Fruit fly (Drosophila melanogaster) whole organism, embryonic: ENCODE results near the gene CG33927.

Experiments
- Adf1 ChIP-seq: fragments of 200-800 bp; sonication (Bioruptor generic); IDR thresholded peaks from 2 replicates; pipeline ENCODE4 v1.3.6; 2022; ENCODE audit warnings: missing biosample characterization, missing genetic modification characterization
- Bdp1 ChIP-seq: fragments of 200-800 bp; sonication (Bioruptor generic); optimal IDR thresholded peaks from 3 replicates; lab custom pipeline; 2016; ENCODE audit warnings: missing biosample characterization, missing genetic modification characterization
- CG10462 ChIP-seq: fragments of 200-800 bp; sonication (Bioruptor generic); optimal IDR thresholded peaks from 2 replicates; lab custom pipeline; 2016; ENCODE audit warnings: missing biosample characterization, missing genetic modification characterization
- CG11247 ChIP-seq: fragments of 200-800 bp; sonication (Bioruptor generic); IDR thresholded peaks from 2 replicates; pipeline ENCODE4 v1.3.6; 2022; ENCODE audit warnings: missing biosample characterization, missing genetic modification characterization
- CG11456 ChIP-seq: fragments of 200-800 bp; sonication (Bioruptor generic); IDR thresholded peaks from 3 replicates; pipeline ENCODE4 v1.3.6; 2022; ENCODE audit warnings: missing biosample characterization, missing genetic modification characterization
- CG11560 ChIP-seq: fragments of 200-800 bp; sonication (Bioruptor generic); IDR thresholded peaks from 3 replicates; pipeline ENCODE4 v1.3.6; 2022; ENCODE audit warnings: missing biosample characterization, missing genetic modification characterization
- CG13424 ChIP-seq: fragments of 200-800 bp; sonication (Bioruptor generic); optimal IDR thresholded peaks from 2 replicates; lab custom pipeline; 2019; ENCODE audit warnings: missing biosample characterization, mild to moderate bottlenecking, missing genetic modification characterization, moderate library complexity
- CG13775 ChIP-seq: fragments of 200-800 bp; sonication (Bioruptor generic); optimal IDR thresholded peaks from 3 replicates; lab custom pipeline; 2017; ENCODE audit warnings: missing biosample characterization, mild to moderate bottlenecking, missing genetic modification characterization
- CG14860 ChIP-seq: fragments of 200-800 bp; sonication (Bioruptor generic); IDR thresholded peaks from 3 replicates; pipeline ENCODE4 v1.3.6; 2022; ENCODE audit warnings: missing biosample characterization, missing genetic modification characterization; ENCODE audit not compliant: partially characterized antibody
- CG16813 ChIP-seq: fragments of 200-800 bp; sonication (Bioruptor generic); IDR thresholded peaks from 3 replicates; pipeline ENCODE4 v1.3.6; 2022; ENCODE audit warnings: missing biosample characterization, missing genetic modification characterization; ENCODE audit not compliant: partially characterized antibody
- CG17829 ChIP-seq: fragments of 200-800 bp; optimal IDR thresholded peaks from 2 replicates; lab custom pipeline; 2019; ENCODE audit warnings: missing biosample characterization, mild to moderate bottlenecking, missing genetic modification characterization, moderate library complexity
- CG18262 ChIP-seq: fragments of 200-800 bp; optimal IDR thresholded peaks from 3 replicates; lab custom pipeline; 2019; ENCODE audit warnings: missing biosample characterization, mild to moderate bottlenecking, missing genetic modification characterization, moderate library complexity
- CG1832 ChIP-seq: fragments of 200-800 bp; sonication (Bioruptor generic); optimal IDR thresholded peaks from 2 replicates; lab custom pipeline; 2017; ENCODE audit warnings: missing biosample characterization, mild to moderate bottlenecking, missing genetic modification characterization, inconsistent platforms
- CG18476 ChIP-seq: fragments of 200-800 bp; sonication (Bioruptor generic); optimal IDR thresholded peaks from 2 replicates; lab custom pipeline; 2016; ENCODE audit warnings: missing biosample characterization, mild to moderate bottlenecking, missing genetic modification characterization
- CG2116 ChIP-seq: fragments of 200-800 bp; sonication (Bioruptor generic); optimal IDR thresholded peaks from 3 replicates; lab custom pipeline; 2018; ENCODE audit warnings: missing biosample characterization, mild to moderate bottlenecking, missing genetic modification characterization
- CG31388 ChIP-seq: fragments of 200-800 bp; sonication (Bioruptor generic); optimal IDR thresholded peaks from 2 replicates; lab custom pipeline; 2016; ENCODE audit warnings: missing biosample characterization, missing genetic modification characterization
- CG43689 ChIP-seq: fragments of 200-800 bp; sonication (Bioruptor generic); IDR thresholded peaks from 2 replicates; pipeline ENCODE4 v1.3.6; 2022; ENCODE audit warnings: missing biosample characterization, missing genetic modification characterization
- CG6272 ChIP-seq: fragments of 200-800 bp; sonication (Bioruptor generic); IDR thresholded peaks from 2 replicates; pipeline ENCODE4 v1.3.6; 2022; ENCODE audit warnings: missing biosample characterization, missing genetic modification characterization
- CG6689 ChIP-seq: fragments of 200-800 bp; sonication (Bioruptor generic); IDR thresholded peaks from 2 replicates; pipeline ENCODE4 v1.3.6; 2022; ENCODE audit warnings: missing biosample characterization, missing genetic modification characterization
- CG7372 ChIP-seq: fragments of 200-800 bp; sonication (Bioruptor generic); IDR thresholded peaks from 2 replicates; pipeline ENCODE4 v1.3.6; 2022; ENCODE audit warnings: missing biosample characterization, missing genetic modification characterization
- CG7839 ChIP-seq: fragments of 200-800 bp; sonication (Bioruptor generic); optimal IDR thresholded peaks from 3 replicates; lab custom pipeline; 2018; ENCODE audit warnings: missing biosample characterization, mild to moderate bottlenecking, missing genetic modification characterization, moderate library complexity
- Camta ChIP-seq: fragments of 200-800 bp; sonication (Bioruptor generic); optimal IDR thresholded peaks from 2 replicates; lab custom pipeline; 2016; ENCODE audit warnings: missing biosample characterization, missing genetic modification characterization
- D ChIP-seq, 2 experiments: fragments of 200-800 bp in 1 of 2; fragments of >200 bp in 1 of 2; sonication (Bioruptor generic) in 1 of 2; optimal IDR thresholded peaks; 2 replicates in 1 of 2; 3 replicates in 1 of 2; lab custom pipeline; 2017; ENCODE audit warnings: mild to moderate bottlenecking in 1 of 2, missing biosample characterization in 1 of 2, missing genetic modification characterization in 1 of 2, missing genetic modification reagents in 1 of 2
- Dfd ChIP-seq, 2 experiments: fragments of >200 bp; optimal IDR thresholded peaks; 2 replicates each; lab custom pipeline; 2017; ENCODE audit warnings: missing biosample characterization in 2 of 2, missing genetic modification characterization in 2 of 2
- H2.0 ChIP-seq: fragments of 200-800 bp; sonication (Bioruptor generic); IDR thresholded peaks from 2 replicates; pipeline ENCODE4 v1.3.6; 2022; ENCODE audit warnings: missing biosample characterization, missing genetic modification characterization
- HmgD ChIP-seq: fragments of 200-800 bp; sonication (Bioruptor generic); optimal IDR thresholded peaks from 3 replicates; lab custom pipeline; 2016; ENCODE audit warnings: missing biosample characterization, missing genetic modification characterization
- HmgZ ChIP-seq: fragments of 200-800 bp; sonication (Bioruptor generic); optimal IDR thresholded peaks from 2 replicates; lab custom pipeline; 2018; ENCODE audit warnings: missing biosample characterization, mild to moderate bottlenecking, missing genetic modification characterization
- Hr39 ChIP-seq: fragments of >200 bp; optimal IDR thresholded peaks from 2 replicates; lab custom pipeline; 2017
- Lhr ChIP-seq: fragments of 200-800 bp; sonication (Bioruptor generic); optimal IDR thresholded peaks from 3 replicates; lab custom pipeline; 2017; ENCODE audit warnings: mild to moderate bottlenecking, missing biosample characterization, missing genetic modification reagents, missing genetic modification characterization
- Oli ChIP-seq: fragments of 200-800 bp; sonication (Bioruptor generic); optimal IDR thresholded peaks from 2 replicates; lab custom pipeline; 2018; ENCODE audit warnings: missing biosample characterization, mild to moderate bottlenecking, missing genetic modification characterization, moderate library complexity
- Opbp ChIP-seq: fragments of 200-800 bp; sonication (Bioruptor generic); IDR thresholded peaks from 3 replicates; pipeline ENCODE4 v1.3.6; 2022; ENCODE audit warnings: missing biosample characterization, missing genetic modification characterization; ENCODE audit not compliant: partially characterized antibody
- Taf1 ChIP-seq: fragments of 200-800 bp; sonication (Bioruptor generic); IDR thresholded peaks from 2 replicates; pipeline ENCODE4 v1.3.6; 2022; ENCODE audit warnings: missing biosample characterization, missing genetic modification characterization
- Vsx1 ChIP-seq: fragments of 200-800 bp; sonication (Bioruptor generic); optimal IDR thresholded peaks from 2 replicates; lab custom pipeline; 2017; ENCODE audit warnings: missing biosample characterization, mild to moderate bottlenecking, missing genetic modification characterization, missing genetic modification reagents
- amos ChIP-seq: fragments of 200-800 bp; sonication (Bioruptor generic); IDR thresholded peaks from 2 replicates; pipeline ENCODE4 v1.3.6; 2022; ENCODE audit warnings: missing biosample characterization, missing genetic modification characterization; ENCODE audit not compliant: partially characterized antibody
- ash1 ChIP-seq: fragments of 200-800 bp; sonication (Bioruptor generic); optimal IDR thresholded peaks from 2 replicates; lab custom pipeline; 2018; ENCODE audit warnings: missing biosample characterization, mild to moderate bottlenecking, missing genetic modification characterization
- bab2 ChIP-seq: fragments of 200-800 bp; sonication (Bioruptor generic); optimal IDR thresholded peaks from 2 replicates; lab custom pipeline; 2016; ENCODE audit warnings: missing biosample characterization, missing genetic modification characterization
- croc ChIP-seq: fragments of 200-800 bp; sonication (Bioruptor generic); conservative IDR thresholded peaks from 3 replicates; pipeline ENCODE4 v1.3.6; 2022; ENCODE audit warnings: missing biosample characterization, missing genetic modification characterization
- disco-r ChIP-seq: fragments of 200-800 bp; sonication (Bioruptor generic); optimal IDR thresholded peaks from 2 replicates; lab custom pipeline; 2016; ENCODE audit warnings: missing biosample characterization, missing genetic modification characterization
- esg ChIP-seq: fragments of 200-800 bp; sonication (Bioruptor generic); conservative IDR thresholded peaks from 2 replicates; pipeline ENCODE4 v1.3.6; 2022; ENCODE audit warnings: missing biosample characterization, missing genetic modification characterization
- gfzf ChIP-seq: fragments of 200-800 bp; sonication (Bioruptor generic); optimal IDR thresholded peaks from 2 replicates; lab custom pipeline; 2016; ENCODE audit warnings: missing biosample characterization, mild to moderate bottlenecking, missing genetic modification characterization, moderate library complexity
- lilli ChIP-seq: fragments of 200-800 bp; sonication (Bioruptor generic); optimal IDR thresholded peaks from 3 replicates; lab custom pipeline; 2016; ENCODE audit warnings: missing biosample characterization, missing genetic modification characterization
- mirr ChIP-seq: fragments of 200-800 bp; sonication (Bioruptor generic); optimal IDR thresholded peaks from 3 replicates; lab custom pipeline; 2018; ENCODE audit warnings: missing biosample characterization, mild to moderate bottlenecking, missing genetic modification characterization
- nerfin-2 ChIP-seq: fragments of 200-800 bp; sonication (Bioruptor generic); IDR thresholded peaks from 2 replicates; pipeline ENCODE4 v1.3.6; 2022; ENCODE audit warnings: missing biosample characterization, missing genetic modification characterization; ENCODE audit not compliant: partially characterized antibody
- row ChIP-seq: fragments of 200-800 bp; sonication (Bioruptor generic); IDR thresholded peaks from 3 replicates; pipeline ENCODE4 v1.3.6; 2022; ENCODE audit warnings: missing biosample characterization, missing genetic modification characterization
- sc ChIP-seq, 3 experiments: fragments of >200 bp in 2 of 3; fragments of 200-800 bp in 1 of 3; sonication (Bioruptor generic) in 1 of 3; optimal IDR thresholded peaks; 2 replicates in 2 of 3; 3 replicates in 1 of 3; lab custom pipeline; 2017; ENCODE audit warnings: mild to moderate bottlenecking in 1 of 3, missing biosample characterization in 1 of 3, missing genetic modification characterization in 1 of 3, missing genetic modification reagents in 1 of 3
- sd ChIP-seq: fragments of 200-800 bp; sonication (Bioruptor generic); optimal IDR thresholded peaks from 3 replicates; lab custom pipeline; 2018; ENCODE audit warnings: missing biosample characterization, mild to moderate bottlenecking, missing genetic modification characterization, moderate library complexity
- tna ChIP-seq: fragments of 200-800 bp; sonication (Bioruptor generic); IDR thresholded peaks from 2 replicates; pipeline ENCODE4 v1.3.6; 2022; ENCODE audit warnings: missing biosample characterization, missing genetic modification characterization; ENCODE audit not compliant: partially characterized antibody
- ttk ChIP-seq: fragments of 200-800 bp; sonication (Bioruptor generic); IDR thresholded peaks from 2 replicates; pipeline ENCODE4 v2.1.2; 2022; ENCODE audit warnings: missing biosample characterization, missing genetic modification characterization
- wdn ChIP-seq: fragments of 200-800 bp; sonication (Bioruptor generic); IDR thresholded peaks from 2 replicates; pipeline ENCODE4 v1.3.6; 2022; ENCODE audit warnings: missing biosample characterization, missing genetic modification characterization
- z ChIP-seq: fragments of 200-800 bp; sonication (Bioruptor generic); IDR thresholded peaks from 3 replicates; pipeline ENCODE4 v1.3.6; 2022; ENCODE audit warnings: missing biosample characterization, missing genetic modification characterization

Gene CG33927

dm6 chr3R:4664947-4665346 is 25.5 kb downstream of the CG33927 start (continued):
- TF ChIP-seq Bdp1 (GFP tag; lab: Kevin White, UChicago) (no peak), CG43689 (no peak), CG11456 (GFP tag; lab: Robert Waterston, UW) (no peak; the same call in 1 of the 3 replicates), disco-r (GFP tag; lab: Kevin White, UChicago) (peak; percentile 62), nerfin-2 (no peak), CG31388 (GFP tag; lab: Kevin White, UChicago) (peak; percentile 74), row (GFP tag; lab: Robert Waterston, UW) (no peak), Dfd (GFP tag; optimal IDR thresholded peaks at IDR 0.05; lab: Kevin White, UChicago) (no peak), tna (GFP tag; lab: Robert Waterston, UW) (no peak), CG16813 (no peak), CG7372 (GFP tag; lab: Robert Waterston, UW) (no peak), CG17829 (peak; percentile 74), CG6689 (GFP tag; lab: Robert Waterston, UW) (peak; percentile 68), H2.0 (GFP tag; lab: Robert Waterston, UW) (no peak; the same call in 1 of the 2 replicates), Opbp (GFP tag; lab: Robert Waterston, UW) (no peak), sd (tag; lab: Kevin White, UChicago) (no peak), CG11247 (GFP tag; lab: Robert Waterston, UW) (peak; percentile 56), CG18476 (GFP tag; lab: Kevin White, UChicago) (peak; percentile 87), z (GFP tag; lab: Robert Waterston, UW) (peak; percentile 63; the same call in 2 of the 3 replicates), Hr39 (lab: Kevin White, UChicago) (no peak), mirr (GFP tag; lab: Kevin White, UChicago) (peak; percentile 59), CG14860 (GFP tag; lab: Robert Waterston, UW) (no peak), CG11560 (peak; percentile 37; the same call in 1 of the 3 replicates), lilli (no peak), CG18262 (tag; lab: Kevin White, UChicago) (peak; percentile 91), Camta (GFP tag; lab: Kevin White, UChicago) (peak; percentile 82), bab2 (GFP tag; lab: Kevin White, UChicago) (no peak), CG13424 (tag; lab: Kevin White, UChicago) (peak; percentile 60), CG13775 (no peak), CG7839 (tag; lab: Kevin White, UChicago) (peak; percentile 52), ash1 (GFP tag; lab: Kevin White, UChicago) (no peak), croc (GFP tag; lab: Robert Waterston, UW) (peak; percentile 54; the same call in 2 of the 3 replicates), CG1832 (GFP tag; lab: Kevin White, UChicago) (no peak), D (optimal IDR thresholded peaks at IDR 0.05; lab: Kevin White, UChicago) (no peak), D (GFP tag; optimal IDR thresholded peaks at IDR 0.05; lab: Kevin White, UChicago) (peak; percentile 91), Oli (tag; lab: Kevin White, UChicago) (no peak), Taf1 (no peak), wdn (GFP tag; lab: Robert Waterston, UW) (no peak), Vsx1 (GFP tag; lab: Kevin White, UChicago) (peak; percentile 98), HmgZ (no peak), Lhr (GFP tag; lab: Kevin White, UChicago) (peak; percentile 3), CG2116 (GFP tag; lab: Kevin White, UChicago) (no peak), esg (GFP tag; lab: Robert Waterston, UW) (no peak), CG10462 (GFP tag; lab: Kevin White, UChicago) (no peak), HmgD (GFP tag; lab: Kevin White, UChicago) (peak; percentile 26), Adf1 (GFP tag; lab: Robert Waterston, UW) (no peak), sc (optimal IDR thresholded peaks at IDR 0.05; lab: Kevin White, UChicago) (no peak), sc (GFP tag; optimal IDR thresholded peaks at IDR 0.05; lab: Kevin White, UChicago) (peak; percentile 80), amos (GFP tag; lab: Robert Waterston, UW) (no peak), CG6272 (no peak), ttk (GFP tag; lab: Robert Waterston, UW) (no peak), gfzf (no peak)
